Fruit fly (Drosophila melanogaster): ENCODE measurements around the gene mRpL28.

DNA sequence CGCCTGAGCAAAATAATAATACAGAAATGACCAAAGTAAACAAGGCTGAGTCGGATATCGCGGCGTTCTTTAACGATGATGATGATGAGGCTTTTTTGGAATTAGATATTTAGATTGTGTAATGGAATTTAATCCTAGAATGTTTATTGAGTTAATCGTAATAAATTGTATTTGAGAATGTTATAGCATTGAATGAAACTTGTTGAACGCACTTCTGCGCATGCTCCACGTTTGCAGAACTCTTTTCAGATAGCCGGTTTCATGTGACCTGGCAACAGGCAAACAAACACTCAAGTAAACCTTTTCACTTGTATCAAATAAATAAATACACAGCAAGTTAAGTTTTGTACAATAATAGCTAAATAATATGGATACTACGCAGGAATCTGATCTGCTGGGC, 15.7 kb upstream of the mRpL28 start, which contains the start of gene CG34124:
- TF ChIP-seq gl (tag; optimal IDR thresholded peaks at IDR 0.05), result no peak
- TF ChIP-seq CG15710 (tag; optimal IDR thresholded peaks at IDR 0.05), result no peak
- TF ChIP-seq rn (GFP tag; IDR thresholded peaks at IDR 0.05), result no peak
- no peak for TF ChIP-seq EcR (GFP tag; optimal IDR thresholded peaks at IDR 0.05)

All from whole organism, pupa.